Fruit fly (Drosophila melanogaster): ENCODE results near the gene Hel89B.

The Hel89B gene

dm6 chr3R:15963690-15964281 lies 9.3 kb upstream of the Hel89B start, which contains the start of the genes CG4287 and CG5516 (continued):
- TF ChIP-seq CG14965 (GFP tag; optimal IDR thresholded peaks at IDR 0.05; ENCODE audit: borderline replicate concordance) (no peak), Stat92E (GFP tag; optimal IDR thresholded peaks at IDR 0.05) (no peak), tll (GFP tag; optimal IDR thresholded peaks at IDR 0.05) (peak in 1 of 2 experiments; percentile 19)

- peak; percentile 50; the same call in 1 of the 2 replicates for TF ChIP-seq cas (GFP tag; IDR thresholded peaks at IDR 0.05)
- peak; percentile 94 for TF ChIP-seq slbo (GFP tag; IDR thresholded peaks at IDR 0.05)
- TF ChIP-seq CG18262 (tag; optimal IDR thresholded peaks at IDR 0.05): peak; percentile 73
- no peak for TF ChIP-seq CG7745 (tag; optimal IDR thresholded peaks at IDR 0.05)
- no peak for TF ChIP-seq CG3726 (GFP tag; IDR thresholded peaks at IDR 0.05)
- peak; percentile 8 for TF ChIP-seq NC2β (GFP tag; optimal IDR thresholded peaks at IDR 0.05)
- no peak for TF ChIP-seq CG6689 (GFP tag; IDR thresholded peaks at IDR 0.05)
- TF ChIP-seq dati (GFP tag; IDR thresholded peaks at IDR 0.05): no peak
- peak; percentile 67; the same call in 1 of the 2 replicates for TF ChIP-seq Oaz (GFP tag; IDR thresholded peaks at IDR 0.05)
- no peak; the same call in 1 of the 2 replicates for TF ChIP-seq Ravus (GFP tag; IDR thresholded peaks at IDR 0.05)
- TF ChIP-seq crc (GFP tag; optimal IDR thresholded peaks at IDR 0.05): peak; percentile 70
- TF ChIP-seq HLH54F (GFP tag; optimal IDR thresholded peaks at IDR 0.05): peak; percentile 85
- TF ChIP-seq CG3281 (GFP tag; optimal IDR thresholded peaks at IDR 0.05): no peak
- TF ChIP-seq az2 (GFP tag; optimal IDR thresholded peaks at IDR 0.05): peak; percentile 85
- TF ChIP-seq Hr39 (optimal IDR thresholded peaks at IDR 0.05): no peak
- TF ChIP-seq Sox100B (GFP tag; optimal IDR thresholded peaks at IDR 0.05): no peak
- TF ChIP-seq CG8359 (GFP tag; optimal IDR thresholded peaks at IDR 0.05; ENCODE audit: borderline replicate concordance): no peak
- peak; percentile 92 for TF ChIP-seq Abd-B (GFP tag; optimal IDR thresholded peaks at IDR 0.05)
- TF ChIP-seq nerfin-1 (tag; optimal IDR thresholded peaks at IDR 0.05): peak; percentile 75
- peak; percentile 21 for TF ChIP-seq Neu2 (GFP tag; optimal IDR thresholded peaks at IDR 0.05; ENCODE audit: borderline replicate concordance)
- peak; percentile 88 for TF ChIP-seq lilli (GFP tag; optimal IDR thresholded peaks at IDR 0.05)
- no peak for TF ChIP-seq CG18599 (GFP tag; optimal IDR thresholded peaks at IDR 0.05)
- TF ChIP-seq ftz-f1 (GFP tag; optimal IDR thresholded peaks at IDR 0.05): peak; percentile 25
- TF ChIP-seq CG9932 (GFP tag; IDR thresholded peaks at IDR 0.05): peak; percentile 94
- no peak for TF ChIP-seq Asciz (GFP tag; optimal IDR thresholded peaks at IDR 0.05)
- peak; percentile 34; the same call in 1 of the 3 replicates for TF ChIP-seq CG34422 (GFP tag; IDR thresholded peaks at IDR 0.05)
- TF ChIP-seq tx (GFP tag; optimal IDR thresholded peaks at IDR 0.05): peak; percentile 64
- TF ChIP-seq kay (GFP tag; optimal IDR thresholded peaks at IDR 0.05): peak; percentile 39
- TF ChIP-seq dmrt11E (tag; optimal IDR thresholded peaks at IDR 0.05): peak; percentile 80
- TF ChIP-seq maf-S (GFP tag; optimal IDR thresholded peaks at IDR 0.05): peak; percentile 74
- TF ChIP-seq CG1233 (GFP tag; optimal IDR thresholded peaks at IDR 0.05): no peak
- TF ChIP-seq CG9797 (GFP tag; optimal IDR thresholded peaks at IDR 0.05): peak; percentile 2
- TF ChIP-seq CG10366 (GFP tag; IDR thresholded peaks at IDR 0.05): peak; percentile 80
- TF ChIP-seq CG14710 (tag; optimal IDR thresholded peaks at IDR 0.05): peak; percentile 56
- no peak for TF ChIP-seq nau (GFP tag; optimal IDR thresholded peaks at IDR 0.05)
- TF ChIP-seq CG10565 (GFP tag; optimal IDR thresholded peaks at IDR 0.05): no peak
- TF ChIP-seq CG5245 (GFP tag; optimal IDR thresholded peaks at IDR 0.05): no peak
- TF ChIP-seq CG16815 (GFP tag; optimal IDR thresholded peaks at IDR 0.05): peak; percentile 57
- TF ChIP-seq Scr (GFP tag; IDR thresholded peaks at IDR 0.05; ENCODE audit: partially characterized antibody): peak; percentile 78
- no peak; the same call in 2 of the 3 replicates for TF ChIP-seq dysf (GFP tag; IDR thresholded peaks at IDR 0.05)
- peak; percentile 39 for TF ChIP-seq CG1647 (GFP tag; optimal IDR thresholded peaks at IDR 0.05)
- no peak for TF ChIP-seq CG4730 (GFP tag; IDR thresholded peaks at IDR 0.05)
- TF ChIP-seq CG3838 (GFP tag; optimal IDR thresholded peaks at IDR 0.05): peak; percentile 63
- no peak for TF ChIP-seq fru (optimal IDR thresholded peaks at IDR 0.05)
- no peak for TF ChIP-seq hkb (optimal IDR thresholded peaks at IDR 0.05)
- TF ChIP-seq hkb (GFP tag; IDR thresholded peaks at IDR 0.05): peak; percentile 73
Observed at dm6 chr3R:15965169-15965568, 7.9 kb upstream of the Hel89B start, which contains the start of the genes CG32856 and Rbf2. TSS of gene CG32856 (minus strand) at chr3R:15965351. TSS of gene Rbf2 (plus strand) at chr3R:15965446.
